Fruit fly (Drosophila melanogaster): ENCODE results near the gene Ugt316A1.

- TF ChIP-seq fru (GFP tag; optimal IDR thresholded peaks at IDR 0.05) (no peak), foxo (GFP tag; optimal IDR thresholded peaks at IDR 0.05) (no peak), psq (GFP tag; optimal IDR thresholded peaks at IDR 0.05) (no peak)
These were observed 43.3 kb downstream of the Ugt316A1 start for dm6 chr3L:19019308-19019749.
